Worm (Caenorhabditis elegans) whole organism, young adult: ENCODE results near the gene C48A7.16.
"Not testable (repeated sequence)": the region's sequence is repeated elsewhere in the genome, so short reads cannot be mapped to it uniquely, and the experiment has no call there.

Experiments used
- B0261.1 ChIP-seq: sonication (generic microtip); optimal IDR thresholded peaks from 2 replicates; lab custom pipeline; 2016; ENCODE audit warnings: mild to moderate bottlenecking, missing genetic modification characterization, moderate library complexity, missing compliant biosample characterization
- F10E7.11 ChIP-seq: sonication (generic microtip); optimal IDR thresholded peaks from 2 replicates; lab custom pipeline; 2017; ENCODE audit warnings: mild to moderate bottlenecking, missing genetic modification characterization, moderate library complexity, missing compliant biosample characterization
- F22D6.2 ChIP-seq: sonication (generic microtip); optimal IDR thresholded peaks from 2 replicates; lab custom pipeline; 2016; ENCODE audit warnings: mild to moderate bottlenecking, missing genetic modification characterization, missing compliant biosample characterization
- F55B11.4 ChIP-seq: sonication (generic microtip); optimal IDR thresholded peaks from 2 replicates; lab custom pipeline; 2016; ENCODE audit warnings: missing compliant biosample characterization, missing genetic modification characterization, borderline replicate concordance; ENCODE audit not compliant: insufficient read depth
- F57A8.1 ChIP-seq: fragments of 200-800 bp; sonication (Bioruptor generic); optimal IDR thresholded peaks from 2 replicates; lab custom pipeline; 2018; ENCODE audit warnings: mild to moderate bottlenecking, missing genetic modification characterization, moderate library complexity, missing compliant biosample characterization
- T07F8.4 ChIP-seq: sonication (generic microtip); optimal IDR thresholded peaks from 2 replicates; lab custom pipeline; 2016; ENCODE audit warnings: mild to moderate bottlenecking, missing genetic modification characterization, moderate library complexity, missing compliant biosample characterization
- Y56A3A.18 ChIP-seq: fragments of 200-800 bp; sonication (Bioruptor generic); IDR thresholded peaks from 2 replicates; pipeline ENCODE4 v1.3.6; 2022; ENCODE audit warnings: missing genetic modification reagents, missing genetic modification characterization, missing compliant biosample characterization
- Y79H2A.3 ChIP-seq: fragments of 200-800 bp; sonication (Bioruptor generic); conservative IDR thresholded peaks from 2 replicates; pipeline ENCODE4 v1.3.6; 2022; ENCODE audit warnings: missing genetic modification reagents, missing genetic modification characterization, missing compliant biosample characterization
- Y95B8A.8 ChIP-seq: fragments of 200-800 bp; sonication (Bioruptor generic); IDR thresholded peaks from 2 replicates; pipeline ENCODE4 v1.3.6; 2022; ENCODE audit warnings: missing genetic modification reagents, missing genetic modification characterization, missing compliant biosample characterization
- akir-1 ChIP-seq: fragments of 200-800 bp; sonication (Bioruptor generic); optimal IDR thresholded peaks from 2 replicates; lab custom pipeline; 2018; ENCODE audit warnings: mild to moderate bottlenecking, missing genetic modification characterization, moderate library complexity, missing compliant biosample characterization
- aptf-3 ChIP-seq: fragments of 200-800 bp; sonication (Bioruptor generic); IDR thresholded peaks from 2 replicates; pipeline ENCODE4 v1.3.6; 2022; ENCODE audit warnings: missing genetic modification characterization, missing compliant biosample characterization
- atf-7 ChIP-seq: sonication (generic microtip); optimal IDR thresholded peaks from 2 replicates; lab custom pipeline; 2017; ENCODE audit warnings: mild to moderate bottlenecking, missing genetic modification characterization, missing compliant biosample characterization
- bed-1 ChIP-seq: fragments of 200-800 bp; sonication (Bioruptor generic); IDR thresholded peaks from 2 replicates; pipeline ENCODE4 v1.3.6; 2022; ENCODE audit warnings: missing genetic modification reagents, missing genetic modification characterization, missing compliant biosample characterization
- ccch-3 ChIP-seq: fragments of 200-800 bp; sonication (Bioruptor generic); optimal IDR thresholded peaks from 2 replicates; lab custom pipeline; 2018; ENCODE audit warnings: mild to moderate bottlenecking, missing genetic modification characterization, missing compliant biosample characterization
- ceh-40 ChIP-seq: fragments of 200-800 bp; sonication (Bioruptor generic); IDR thresholded peaks from 2 replicates; pipeline ENCODE4 v1.3.6; 2022; ENCODE audit warnings: missing genetic modification characterization, missing compliant biosample characterization
- ceh-58 ChIP-seq: fragments of 200-800 bp; sonication (Bioruptor generic); IDR thresholded peaks from 2 replicates; pipeline ENCODE4 v1.3.6; 2022; ENCODE audit warnings: missing genetic modification characterization, missing compliant biosample characterization
- ceh-91 ChIP-seq: fragments of 200-800 bp; sonication (Bioruptor generic); IDR thresholded peaks from 2 replicates; pipeline ENCODE4 v1.3.6; 2022; ENCODE audit warnings: missing genetic modification reagents, missing genetic modification characterization, missing compliant biosample characterization
- dpl-1 ChIP-seq: fragments of 150-350 bp; optimal IDR thresholded peaks from 2 replicates; lab custom pipeline; 2014; ENCODE audit warnings: missing biosample characterization, missing genetic modification reagents, missing genetic modification characterization
- ekl-4 ChIP-seq: fragments of 200-800 bp; sonication (Bioruptor generic); IDR thresholded peaks from 2 replicates; pipeline ENCODE4 v1.3.6; 2022; ENCODE audit warnings: missing genetic modification reagents, missing genetic modification characterization, missing compliant biosample characterization
- ets-4 ChIP-seq: fragments of 200-800 bp; sonication (Bioruptor generic); optimal IDR thresholded peaks from 2 replicates; lab custom pipeline; 2018; ENCODE audit warnings: mild to moderate bottlenecking, missing genetic modification characterization, missing compliant biosample characterization
- him-1 ChIP-seq: sonication (generic microtip); optimal IDR thresholded peaks from 2 replicates; lab custom pipeline; 2016; ENCODE audit warnings: missing genotype, missing genetic modification reagents, missing genetic modification characterization, missing compliant biosample characterization
- hlh-26 ChIP-seq: fragments of 200-800 bp; sonication (Bioruptor generic); conservative IDR thresholded peaks from 2 replicates; pipeline ENCODE4 v1.3.6; 2022; ENCODE audit warnings: missing genetic modification reagents, missing genetic modification characterization, missing compliant biosample characterization
- lin-40 ChIP-seq: sonication (generic microtip); optimal IDR thresholded peaks from 2 replicates; lab custom pipeline; 2016; ENCODE audit warnings: missing genetic modification characterization, mild to moderate bottlenecking, missing compliant biosample characterization, missing genotype, missing genetic modification reagents
- lsl-1 ChIP-seq: fragments of 200-800 bp; sonication (Bioruptor generic); optimal IDR thresholded peaks from 2 replicates; lab custom pipeline; 2018; ENCODE audit warnings: mild to moderate bottlenecking, missing genetic modification characterization, moderate library complexity, missing compliant biosample characterization
- mcd-1 ChIP-seq: fragments of 200-800 bp; sonication (Bioruptor generic); IDR thresholded peaks from 2 replicates; pipeline ENCODE4 v1.3.6; 2022; ENCODE audit warnings: missing genetic modification reagents, missing genetic modification characterization, missing compliant biosample characterization
- mes-4 ChIP-seq: sonication (generic microtip); optimal IDR thresholded peaks from 2 replicates; lab custom pipeline; 2016; ENCODE audit warnings: missing genotype, missing genetic modification characterization, missing compliant biosample characterization
- nfyb-1 ChIP-seq: fragments of 200-800 bp; sonication (Bioruptor generic); IDR thresholded peaks from 2 replicates; pipeline ENCODE4 v1.3.6; 2022; ENCODE audit warnings: missing genetic modification reagents, missing genetic modification characterization, missing compliant biosample characterization
- tbx-9 ChIP-seq: sonication (generic microtip); optimal IDR thresholded peaks from 2 replicates; lab custom pipeline; 2016; ENCODE audit warnings: borderline replicate concordance, missing genetic modification characterization, inconsistent platforms, missing compliant biosample characterization
- tlf-1 ChIP-seq: fragments of 200-800 bp; sonication (Bioruptor generic); optimal IDR thresholded peaks from 2 replicates; lab custom pipeline; 2018; ENCODE audit warnings: mild to moderate bottlenecking, missing genetic modification characterization, missing compliant biosample characterization
- ztf-18 ChIP-seq: sonication (generic microtip); optimal IDR thresholded peaks from 2 replicates; lab custom pipeline; 2016; ENCODE audit warnings: missing genotype, mild to moderate bottlenecking, missing genetic modification characterization, missing compliant biosample characterization
- ztf-28 ChIP-seq: fragments of 200-800 bp; sonication (Bioruptor generic); IDR thresholded peaks from 2 replicates; pipeline ENCODE4 v1.3.6; 2022; ENCODE audit warnings: missing genetic modification reagents, missing genetic modification characterization, missing compliant biosample characterization

The C48A7.16 gene

ce11 chrIV:7404934-7405632 is at the start of gene C48A7.16, which contains the start of gene egl-19:
TSS of gene C48A7.16 (plus strand) at chrIV:7405477.
TSS of gene egl-19 (plus strand) at chrIV:7405582.
- no peak for TF ChIP-seq Y56A3A.18 (GFP tag; lab: Robert Waterston, UW)
- TF ChIP-seq, all 124 proteins: peak for 0

- TF ChIP-seq nfyb-1 (GFP tag; lab: Robert Waterston, UW); mes-4; bed-1 (GFP tag; lab: Robert Waterston, UW): not testable (repeated sequence)
- TF ChIP-seq, all 124 proteins: peak for 0; not testable (repeated sequence) for 124
Observed at ce11 chrIV:7365011-7365410, 40.3 kb upstream of the C48A7.16 start, which contains the start of gene Y40C5A.4. TSS of gene Y40C5A.4 (minus strand) at chrIV:7365111.

- not testable (repeated sequence) for TF ChIP-seq ceh-40 (GFP tag; lab: Robert Waterston, UW); F57A8.1; hlh-26 (GFP tag; lab: Robert Waterston, UW)
Observed at ce11 chrIV:7374847-7375246, 30.4 kb upstream of the C48A7.16 start, which contains the start of gene T12B3.3. TSS of gene T12B3.3 (plus strand) at chrIV:7375147.

- TF ChIP-seq aptf-3 (GFP tag; lab: Robert Waterston, UW) = no peak
- TF ChIP-seq mcd-1 (GFP tag; lab: Robert Waterston, UW) = no peak
- TF ChIP-seq ceh-58 (GFP tag; lab: Robert Waterston, UW) = no peak
- TF ChIP-seq ets-4 = no peak
- TF ChIP-seq ceh-91 (GFP tag; lab: Robert Waterston, UW) = no peak
- TF ChIP-seq F22D6.2 (tag; lab: Kevin White, UChicago) = no peak
- TF ChIP-seq ccch-3 (GFP tag; lab: Kevin White, UChicago) = no peak
- no peak for TF ChIP-seq F55B11.4 (tag; lab: Kevin White, UChicago)
- no peak for TF ChIP-seq ztf-18 (tag; lab: Kevin White, UChicago)
- no peak for TF ChIP-seq T07F8.4 (tag; lab: Kevin White, UChicago)
- TF ChIP-seq akir-1 = no peak
- TF ChIP-seq F10E7.11 (tag; lab: Kevin White, UChicago) = no peak
- TF ChIP-seq him-1 (tag; lab: Kevin White, UChicago) = no peak
Observed at ce11 chrIV:7376511-7376910, 28.8 kb upstream of the C48A7.16 start, which contains the start of gene T12B3.2. TSS of gene T12B3.2 (plus strand) at chrIV:7376811.

ce11 chrIV:7381754-7382153 is 23.5 kb upstream of the C48A7.16 start, which contains the start of gene ptp-8:
TSS of gene ptp-8 (plus strand) at chrIV:7382054.
- no peak for TF ChIP-seq Y79H2A.3
- no peak for TF ChIP-seq dpl-1 (GFP tag; lab: Kevin White, UChicago)
- TF ChIP-seq lsl-1 (GFP tag; lab: Kevin White, UChicago) = no peak
- TF ChIP-seq B0261.1 (tag; lab: Kevin White, UChicago) = no peak
- TF ChIP-seq Y95B8A.8 (GFP tag; lab: Robert Waterston, UW) = no peak
- TF ChIP-seq lin-40 (tag; lab: Kevin White, UChicago) = no peak
- TF ChIP-seq ekl-4 (GFP tag; lab: Robert Waterston, UW) = no peak
- no peak for TF ChIP-seq ztf-28 (GFP tag; lab: Robert Waterston, UW)
- TF ChIP-seq tbx-9 (tag; lab: Kevin White, UChicago) = no peak
- TF ChIP-seq atf-7 (tag; lab: Kevin White, UChicago) = no peak
- no peak for TF ChIP-seq tlf-1 (GFP tag; lab: Kevin White, UChicago)
